Fruit fly (Drosophila melanogaster) S2 (cell line): ENCODE data around the gene DIP-epsilon.

ENCODE experiments used
- CG8478 ChIP-seq: fragments of >200 bp; optimal IDR thresholded peaks from 2 replicates; lab custom pipeline; 2018
- CTCF ChIP-seq, 2 experiments: fragments of >200 bp; optimal IDR thresholded peaks; 2 replicates each; lab custom pipeline; 2018

- TF ChIP-seq CG8478 (lab: Kevin White, UChicago) (no peak), CTCF (optimal IDR thresholded peaks at IDR 0.05; lab: Kevin White, UChicago) (no peak)
Measured at dm6 chr2L:6351809-6352182, 59.3 kb downstream of the DIP-epsilon start.
